Fruit fly (Drosophila melanogaster) whole organism, prepupa: ENCODE measurements around the gene CG31126.

Experiments
- CG10631 ChIP-seq: fragments of 200-800 bp; sonication (Bioruptor generic); optimal IDR thresholded peaks from 2 replicates; lab custom pipeline; 2016; ENCODE audit warnings: missing biosample characterization, missing genetic modification characterization
- CG32006 ChIP-seq: fragments of 200-800 bp; sonication (Bioruptor generic); optimal IDR thresholded peaks from 3 replicates; lab custom pipeline; 2017; ENCODE audit warnings: missing biosample characterization, mild to moderate bottlenecking, missing genetic modification characterization
- CG6276 ChIP-seq: fragments of 200-800 bp; sonication (Bioruptor generic); optimal IDR thresholded peaks from 2 replicates; lab custom pipeline; 2017; ENCODE audit warnings: missing biosample characterization, mild to moderate bottlenecking, missing genetic modification characterization
- CG7368 ChIP-seq: fragments of 200-800 bp; sonication (Bioruptor generic); optimal IDR thresholded peaks from 3 replicates; lab custom pipeline; 2016; ENCODE audit warnings: missing biosample characterization, missing genetic modification characterization
- Eip78C ChIP-seq: fragments of 200-800 bp; sonication (Bioruptor generic); peaks from one replicate; lab custom pipeline; 2016; ENCODE audit warnings: missing biosample characterization, missing genetic modification characterization
- Ets21C ChIP-seq: fragments of 200-800 bp; sonication (Bioruptor generic); optimal IDR thresholded peaks from 3 replicates; lab custom pipeline; 2016; ENCODE audit warnings: missing biosample characterization, missing genetic modification characterization
- OdsH ChIP-seq: fragments of 200-800 bp; sonication (Bioruptor generic); optimal IDR thresholded peaks from 3 replicates; lab custom pipeline; 2016; ENCODE audit warnings: missing biosample characterization, missing genetic modification characterization
- Sox102F ChIP-seq: fragments of 200-800 bp; sonication (Bioruptor generic); optimal IDR thresholded peaks from 2 replicates; lab custom pipeline; 2016; ENCODE audit warnings: missing biosample characterization, mild to moderate bottlenecking, missing genetic modification characterization
- lz ChIP-seq: fragments of 200-800 bp; sonication (Bioruptor generic); optimal IDR thresholded peaks from 3 replicates; lab custom pipeline; 2016; ENCODE audit warnings: missing biosample characterization, missing genetic modification characterization
- svp ChIP-seq: fragments of 200-800 bp; sonication (Bioruptor generic); peaks from one replicate; lab custom pipeline; 2016; ENCODE audit warnings: missing biosample characterization, missing genetic modification characterization

dm6 chr3R:24662412-24662796 lies 3.0 kb downstream of the CG31126 start, which contains the start of gene slo:
- TF ChIP-seq Ets21C (GFP tag; lab: Kevin White, UChicago) (no peak), CG7368 (GFP tag; lab: Kevin White, UChicago) (no peak), CG32006 (GFP tag; lab: Kevin White, UChicago) (no peak), lz (GFP tag; lab: Kevin White, UChicago) (no peak), Sox102F (GFP tag; lab: Kevin White, UChicago) (no peak), CG10631 (GFP tag; lab: Kevin White, UChicago) (no peak), Eip78C (GFP tag; lab: Kevin White, UChicago) (no peak), CG6276 (GFP tag; lab: Kevin White, UChicago) (no peak), OdsH (GFP tag; lab: Kevin White, UChicago) (no peak), svp (GFP tag; lab: Kevin White, UChicago) (no peak)
